Worm (Caenorhabditis elegans): ENCODE data around the gene nhr-32.

Gene nhr-32

ce11 chrX:13284091-13284490, 32.3 kb downstream of the nhr-32 start, which contains the start of gene cyp-14A4:
Gene cyp-14A4 (minus strand): TSS chrX:13284197.
- no peak for TF ChIP-seq C04F5.9 (tag; optimal IDR thresholded peaks at IDR 0.05)
- no peak for TF ChIP-seq ceh-8 (GFP tag; optimal IDR thresholded peaks at IDR 0.05)
- no peak for TF ChIP-seq hlh-17 (GFP tag; optimal IDR thresholded peaks at IDR 0.05; ENCODE audit: borderline replicate concordance)
- TF ChIP-seq fkh-8 (tag; optimal IDR thresholded peaks at IDR 0.05), result no peak
- TF ChIP-seq lin-15B (tag; optimal IDR thresholded peaks at IDR 0.05), result no peak
- TF ChIP-seq pag-3 (tag; optimal IDR thresholded peaks at IDR 0.05; ENCODE audit: borderline replicate concordance, insufficient read depth), result no peak
- TF ChIP-seq snpc-4 (tag; optimal IDR thresholded peaks at IDR 0.05), result no peak
- TF ChIP-seq ztf-11 (tag; optimal IDR thresholded peaks at IDR 0.05), result no peak
- no peak for TF ChIP-seq nhr-47 (tag; optimal IDR thresholded peaks at IDR 0.05)
- TF ChIP-seq unc-30 (tag; optimal IDR thresholded peaks at IDR 0.05), result no peak
- no peak for TF ChIP-seq nhr-77 (tag; optimal IDR thresholded peaks at IDR 0.05)
- TF ChIP-seq ceh-90 (tag; optimal IDR thresholded peaks at IDR 0.05), result no peak
- no peak for TF ChIP-seq ztf-4 (tag; optimal IDR thresholded peaks at IDR 0.05)
- TF ChIP-seq rnt-1 (tag; optimal IDR thresholded peaks at IDR 0.05), result no peak

ce11 chrX:13284618-13285017, 32.9 kb downstream of the nhr-32 start:
- no peak for TF ChIP-seq aly-2 (tag; optimal IDR thresholded peaks at IDR 0.05)
- no peak for TF ChIP-seq ceh-88 (GFP tag; IDR thresholded peaks at IDR 0.05)
- no peak for TF ChIP-seq ama-1 (optimal IDR thresholded peaks at IDR 0.05)
- TF ChIP-seq F16B12.6 (tag; optimal IDR thresholded peaks at IDR 0.05), result no peak
- TF ChIP-seq nhr-85 (tag), result no peak
- no peak for TF ChIP-seq nhr-76 (tag; optimal IDR thresholded peaks at IDR 0.05)

ce11 chrX:13286533-13286932, 34.8 kb downstream of the nhr-32 start, which contains the start of gene R04D3.2:
Gene R04D3.2 (minus strand): TSS chrX:13286633.
- TF ChIP-seq lin-14 (GFP tag; optimal IDR thresholded peaks at IDR 0.05) (no peak), egl-13 (tag; optimal IDR thresholded peaks at IDR 0.05) (no peak), F16B12.6 (tag; optimal IDR thresholded peaks at IDR 0.05) (no peak), efl-3 (GFP tag; optimal IDR thresholded peaks at IDR 0.05) (no peak), lin-13 (GFP tag; optimal IDR thresholded peaks at IDR 0.05) (no peak), ztf-11 (tag; optimal IDR thresholded peaks at IDR 0.05) (no peak), fkh-4 (tag; optimal IDR thresholded peaks at IDR 0.05; ENCODE audit: borderline replicate concordance) (no peak), unc-98 (GFP tag; IDR thresholded peaks at IDR 0.05) (no peak), ceh-82 (tag; optimal IDR thresholded peaks at IDR 0.05) (no peak), skn-1 (tag; optimal IDR thresholded peaks at IDR 0.05) (no peak), lir-3 (tag; optimal IDR thresholded peaks at IDR 0.05; ENCODE audit: poor library complexity) (no peak), lin-39 (tag; optimal IDR thresholded peaks at IDR 0.05) (no peak), nhr-11 (tag; optimal IDR thresholded peaks at IDR 0.05) (no peak)

ce11 chrX:13288715-13289114, 37.0 kb downstream of the nhr-32 start, which contains the start of gene R04D3.4:
Gene R04D3.4 (minus strand): TSS chrX:13288815.
- TF ChIP-seq nhr-47 (tag; optimal IDR thresholded peaks at IDR 0.05) (no peak), aha-1 (tag; optimal IDR thresholded peaks at IDR 0.05) (no peak), nhr-237 (tag; optimal IDR thresholded peaks at IDR 0.05) (no peak), pax-3 (tag; optimal IDR thresholded peaks at IDR 0.05) (no peak), unc-130 (tag; optimal IDR thresholded peaks at IDR 0.05) (no peak), lin-39 (tag; optimal IDR thresholded peaks at IDR 0.05) (no peak), lin-13 (GFP tag; optimal IDR thresholded peaks at IDR 0.05) (no peak)

ce11 chrX:13290531-13290930, 38.8 kb downstream of the nhr-32 start, which contains the start of gene R04D3.3:
Gene R04D3.3 (minus strand): TSS chrX:13290631.
- TF ChIP-seq nhr-76 (tag; optimal IDR thresholded peaks at IDR 0.05) (no peak), unc-30 (tag; optimal IDR thresholded peaks at IDR 0.05) (no peak), irx-1 (tag; optimal IDR thresholded peaks at IDR 0.05) (no peak), dsc-1 (tag; optimal IDR thresholded peaks at IDR 0.05) (no peak), lir-3 (tag; optimal IDR thresholded peaks at IDR 0.05; ENCODE audit: poor library complexity) (no peak), pag-3 (tag; optimal IDR thresholded peaks at IDR 0.05; ENCODE audit: borderline replicate concordance, insufficient read depth) (no peak), efl-3 (GFP tag; optimal IDR thresholded peaks at IDR 0.05) (no peak), aha-1 (tag; optimal IDR thresholded peaks at IDR 0.05) (no peak), sup-37 (GFP tag; optimal IDR thresholded peaks at IDR 0.05) (no peak), fkh-10 (GFP tag; optimal IDR thresholded peaks at IDR 0.05) (no peak), nhr-11 (tag; optimal IDR thresholded peaks at IDR 0.05) (no peak)
